Fruit fly (Drosophila melanogaster) whole organism, prepupa: Measurements from ENCODE around the gene mAcon1.

Source experiments
- Blimp-1 ChIP-seq: fragments of 200-800 bp; sonication (Bioruptor generic); optimal IDR thresholded peaks from 3 replicates; lab custom pipeline; 2017; ENCODE audit warnings: missing biosample characterization, missing genetic modification characterization, mild to moderate bottlenecking, moderate library complexity, missing genetic modification reagents
- CG10631 ChIP-seq: fragments of 200-800 bp; sonication (Bioruptor generic); optimal IDR thresholded peaks from 2 replicates; lab custom pipeline; 2016; ENCODE audit warnings: missing biosample characterization, missing genetic modification characterization
- CG10669 ChIP-seq: fragments of 200-800 bp; sonication (Bioruptor generic); optimal IDR thresholded peaks from 3 replicates; lab custom pipeline; 2018; ENCODE audit warnings: missing biosample characterization, mild to moderate bottlenecking, missing genetic modification characterization, moderate library complexity
- CG11294 ChIP-seq: fragments of 200-800 bp; sonication (Bioruptor generic); IDR thresholded peaks from 2 replicates; pipeline ENCODE4 v1.3.6; 2022; ENCODE audit warnings: missing biosample characterization, missing genetic modification characterization
- CG11762 ChIP-seq: fragments of 200-800 bp; sonication (Bioruptor generic); optimal IDR thresholded peaks from 3 replicates; lab custom pipeline; 2016; ENCODE audit warnings: missing biosample characterization, missing genetic modification characterization; ENCODE audit not compliant: insufficient read depth
- CG11902 ChIP-seq: fragments of 200-800 bp; sonication (Bioruptor generic); optimal IDR thresholded peaks from 3 replicates; lab custom pipeline; 2016; ENCODE audit warnings: missing biosample characterization, missing genetic modification characterization
- CG15336 ChIP-seq: fragments of 200-800 bp; sonication (Bioruptor generic); IDR thresholded peaks from 2 replicates; pipeline ENCODE4 v1.3.6; 2022; ENCODE audit warnings: missing biosample characterization, missing genetic modification characterization
- CG1621 ChIP-seq: fragments of 200-800 bp; sonication (Bioruptor generic); optimal IDR thresholded peaks from 3 replicates; lab custom pipeline; 2018; ENCODE audit warnings: missing biosample characterization, mild to moderate bottlenecking, missing genetic modification characterization
- CG16779 ChIP-seq: fragments of 200-800 bp; sonication (Bioruptor generic); optimal IDR thresholded peaks from 3 replicates; lab custom pipeline; 2017; ENCODE audit warnings: missing biosample characterization, mild to moderate bottlenecking, missing genetic modification characterization
- CG3032 ChIP-seq: fragments of 200-800 bp; optimal IDR thresholded peaks from 2 replicates; lab custom pipeline; 2019; ENCODE audit warnings: missing biosample characterization, mild to moderate bottlenecking, missing genetic modification characterization, moderate library complexity
- CG31627 ChIP-seq: fragments of 200-800 bp; sonication (Bioruptor generic); optimal IDR thresholded peaks from 3 replicates; lab custom pipeline; 2016; ENCODE audit warnings: missing biosample characterization, missing genetic modification characterization
- CG32006 ChIP-seq: fragments of 200-800 bp; sonication (Bioruptor generic); optimal IDR thresholded peaks from 3 replicates; lab custom pipeline; 2017; ENCODE audit warnings: missing biosample characterization, mild to moderate bottlenecking, missing genetic modification characterization
- CG4318 ChIP-seq: fragments of 200-800 bp; sonication (Bioruptor generic); optimal IDR thresholded peaks from 3 replicates; lab custom pipeline; 2017; ENCODE audit warnings: missing biosample characterization, mild to moderate bottlenecking, missing genetic modification characterization
- CG6163 ChIP-seq: fragments of 200-800 bp; sonication (Bioruptor generic); IDR thresholded peaks from 3 replicates; pipeline ENCODE4 v1.3.6; 2022; ENCODE audit warnings: missing biosample characterization, missing genetic modification characterization
- CG6276 ChIP-seq: fragments of 200-800 bp; sonication (Bioruptor generic); optimal IDR thresholded peaks from 2 replicates; lab custom pipeline; 2017; ENCODE audit warnings: missing biosample characterization, mild to moderate bottlenecking, missing genetic modification characterization
- CG6792 ChIP-seq: fragments of 200-800 bp; sonication (Bioruptor generic); optimal IDR thresholded peaks from 3 replicates; lab custom pipeline; 2016; ENCODE audit warnings: missing biosample characterization, missing genetic modification characterization
- CG6808 ChIP-seq: fragments of 200-800 bp; sonication (Bioruptor generic); optimal IDR thresholded peaks from 3 replicates; lab custom pipeline; 2017; ENCODE audit warnings: missing biosample characterization, missing genetic modification characterization, mild to moderate bottlenecking, moderate library complexity, missing genetic modification reagents
- CG6854 ChIP-seq: fragments of 200-800 bp; sonication (Bioruptor generic); optimal IDR thresholded peaks from 2 replicates; lab custom pipeline; 2017; ENCODE audit warnings: missing biosample characterization, mild to moderate bottlenecking, missing genetic modification characterization
- CG7368 ChIP-seq: fragments of 200-800 bp; sonication (Bioruptor generic); optimal IDR thresholded peaks from 3 replicates; lab custom pipeline; 2016; ENCODE audit warnings: missing biosample characterization, missing genetic modification characterization
- CG8119 ChIP-seq: fragments of 200-800 bp; sonication (Bioruptor generic); IDR thresholded peaks from 3 replicates; pipeline ENCODE4 v1.3.6; 2022; ENCODE audit warnings: missing biosample characterization, missing genetic modification characterization
- CG8319 ChIP-seq: fragments of 200-800 bp; sonication (Bioruptor generic); optimal IDR thresholded peaks from 3 replicates; lab custom pipeline; 2016; ENCODE audit warnings: missing biosample characterization, missing genetic modification characterization
- CG8632 ChIP-seq: fragments of 200-800 bp; sonication (Bioruptor generic); optimal IDR thresholded peaks from 3 replicates; lab custom pipeline; 2016; ENCODE audit warnings: missing biosample characterization, missing genetic modification characterization
- CG9139 ChIP-seq: fragments of 200-800 bp; sonication (Bioruptor generic); optimal IDR thresholded peaks from 3 replicates; lab custom pipeline; 2017; ENCODE audit warnings: missing biosample characterization, mild to moderate bottlenecking, missing genetic modification characterization
- Eip75B ChIP-seq: fragments of 200-800 bp; sonication (Bioruptor generic); optimal IDR thresholded peaks from 3 replicates; lab custom pipeline; 2016; ENCODE audit warnings: missing biosample characterization, missing genetic modification characterization
- Eip78C ChIP-seq: fragments of 200-800 bp; sonication (Bioruptor generic); peaks from one replicate; lab custom pipeline; 2016; ENCODE audit warnings: missing biosample characterization, missing genetic modification characterization
- Ets21C ChIP-seq: fragments of 200-800 bp; sonication (Bioruptor generic); optimal IDR thresholded peaks from 3 replicates; lab custom pipeline; 2016; ENCODE audit warnings: missing biosample characterization, missing genetic modification characterization
- Ets96B ChIP-seq: fragments of 200-800 bp; optimal IDR thresholded peaks from 2 replicates; lab custom pipeline; 2019; ENCODE audit warnings: missing biosample characterization, mild to moderate bottlenecking, missing genetic modification characterization, moderate library complexity
- Hr38 ChIP-seq: sonication (Bioruptor generic); optimal IDR thresholded peaks from 2 replicates; lab custom pipeline; 2016; ENCODE audit warnings: missing biosample characterization, missing genetic modification characterization
- Hr39 ChIP-seq: fragments of 200-800 bp; sonication (Bioruptor generic); optimal IDR thresholded peaks from 2 replicates; lab custom pipeline; 2016; ENCODE audit warnings: missing biosample characterization, missing genetic modification characterization
- Lpt ChIP-seq: fragments of 200-800 bp; sonication (Bioruptor generic); optimal IDR thresholded peaks from 3 replicates; lab custom pipeline; 2016; ENCODE audit warnings: missing biosample characterization, missing genetic modification characterization
- Met ChIP-seq: fragments of 200-800 bp; sonication (Bioruptor generic); optimal IDR thresholded peaks from 3 replicates; lab custom pipeline; 2016; ENCODE audit warnings: missing biosample characterization, missing genetic modification characterization
- OdsH ChIP-seq: fragments of 200-800 bp; sonication (Bioruptor generic); optimal IDR thresholded peaks from 3 replicates; lab custom pipeline; 2016; ENCODE audit warnings: missing biosample characterization, missing genetic modification characterization
- Smox ChIP-seq: fragments of 200-800 bp; sonication (Bioruptor generic); optimal IDR thresholded peaks from 3 replicates; lab custom pipeline; 2016; ENCODE audit warnings: missing biosample characterization, missing genetic modification characterization
- Sox102F ChIP-seq: fragments of 200-800 bp; sonication (Bioruptor generic); optimal IDR thresholded peaks from 2 replicates; lab custom pipeline; 2016; ENCODE audit warnings: missing biosample characterization, mild to moderate bottlenecking, missing genetic modification characterization
- Sox14 ChIP-seq: fragments of 200-800 bp; sonication (Bioruptor generic); optimal IDR thresholded peaks from 3 replicates; lab custom pipeline; 2016; ENCODE audit warnings: missing biosample characterization, missing genetic modification characterization
- Sox15 ChIP-seq: fragments of 200-800 bp; sonication (Bioruptor generic); optimal IDR thresholded peaks from 3 replicates; lab custom pipeline; 2016; ENCODE audit warnings: missing biosample characterization, missing genetic modification characterization
- achi ChIP-seq: fragments of 200-800 bp; sonication (Bioruptor generic); optimal IDR thresholded peaks from 3 replicates; lab custom pipeline; 2016; ENCODE audit warnings: missing biosample characterization, missing genetic modification characterization
- acj6 ChIP-seq: fragments of 200-800 bp; sonication (Bioruptor generic); optimal IDR thresholded peaks from 3 replicates; lab custom pipeline; 2016; ENCODE audit warnings: missing biosample characterization, missing genetic modification characterization
- cyc ChIP-seq: fragments of 200-800 bp; sonication (Bioruptor generic); optimal IDR thresholded peaks from 3 replicates; lab custom pipeline; 2016; ENCODE audit warnings: missing biosample characterization, missing genetic modification characterization
- dsx ChIP-seq: fragments of 200-800 bp; optimal IDR thresholded peaks from 3 replicates; lab custom pipeline; 2019; ENCODE audit warnings: missing biosample characterization, mild to moderate bottlenecking, missing genetic modification characterization, moderate library complexity; ENCODE audit not compliant: poor library complexity, severe bottlenecking
- eg ChIP-seq: fragments of 200-800 bp; sonication (Bioruptor generic); IDR thresholded peaks from 3 replicates; pipeline ENCODE4 v1.3.6; 2022; ENCODE audit warnings: missing biosample characterization, missing genetic modification characterization
- esn ChIP-seq: fragments of 200-800 bp; sonication (Bioruptor generic); optimal IDR thresholded peaks from 2 replicates; lab custom pipeline; 2016; ENCODE audit warnings: missing biosample characterization, mild to moderate bottlenecking, missing genetic modification characterization, moderate library complexity
- lz ChIP-seq: fragments of 200-800 bp; sonication (Bioruptor generic); optimal IDR thresholded peaks from 3 replicates; lab custom pipeline; 2016; ENCODE audit warnings: missing biosample characterization, missing genetic modification characterization
- net ChIP-seq: fragments of 200-800 bp; sonication (Bioruptor generic); optimal IDR thresholded peaks from 3 replicates; lab custom pipeline; 2016; ENCODE audit warnings: missing biosample characterization, missing genetic modification characterization
- pdm3 ChIP-seq: fragments of 200-800 bp; sonication (Bioruptor generic); optimal IDR thresholded peaks from 3 replicates; lab custom pipeline; 2016; ENCODE audit warnings: missing biosample characterization, missing genetic modification characterization
- salr ChIP-seq, 2 experiments: fragments of 200-800 bp; sonication (Bioruptor generic); optimal IDR thresholded peaks; 3 replicates each; lab custom pipeline; 2016 to 2018; ENCODE audit warnings: missing biosample characterization in 2 of 2, missing genetic modification characterization in 2 of 2, mild to moderate bottlenecking in 1 of 2
- spab ChIP-seq: fragments of 200-800 bp; sonication (Bioruptor generic); optimal IDR thresholded peaks from 2 replicates; lab custom pipeline; 2017; ENCODE audit warnings: missing biosample characterization, mild to moderate bottlenecking, missing genetic modification characterization, missing genetic modification reagents
- svp ChIP-seq: fragments of 200-800 bp; sonication (Bioruptor generic); peaks from one replicate; lab custom pipeline; 2016; ENCODE audit warnings: missing biosample characterization, missing genetic modification characterization
- topi ChIP-seq: fragments of 200-800 bp; sonication (Bioruptor generic); optimal IDR thresholded peaks from 3 replicates; lab custom pipeline; 2016; ENCODE audit warnings: missing biosample characterization, missing genetic modification characterization
- vri ChIP-seq: fragments of 200-800 bp; sonication (Bioruptor generic); optimal IDR thresholded peaks from 3 replicates; lab custom pipeline; 2016; ENCODE audit warnings: missing biosample characterization, mild to moderate bottlenecking, missing genetic modification characterization

The mAcon1 gene

DNA sequence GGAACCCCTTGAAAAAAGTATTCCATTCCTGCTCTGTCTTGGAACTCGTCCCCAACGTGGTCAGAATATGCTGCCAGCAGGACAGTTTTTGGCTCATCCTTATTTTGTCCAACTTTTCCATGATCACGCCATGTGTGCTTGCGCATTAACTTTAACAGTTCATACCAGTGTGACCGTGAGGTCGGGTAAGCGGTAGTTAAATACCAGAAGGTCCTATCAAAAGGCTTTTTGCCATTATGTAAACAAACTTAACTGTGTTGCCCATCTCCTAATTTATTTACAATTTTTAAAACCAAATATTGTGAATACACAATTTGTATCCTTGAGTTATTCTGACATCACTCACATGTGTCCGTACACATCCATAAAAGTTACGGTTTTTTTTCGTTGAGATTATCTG is 20.1 kb upstream of the mAcon1 start, which contains the start of gene del:
Gene del (minus strand): TSS at position 305 of the 400 bp plus-strand sequence.
- TF ChIP-seq Lpt (GFP tag; lab: Kevin White, UChicago) = no peak
- TF ChIP-seq CG1621 (tag; lab: Kevin White, UChicago) = no peak
- TF ChIP-seq Hr38 (GFP tag; lab: Kevin White, UChicago) = no peak
- no peak for TF ChIP-seq achi (GFP tag; lab: Kevin White, UChicago)
- TF ChIP-seq, all 60 proteins: peak for 0

DNA sequence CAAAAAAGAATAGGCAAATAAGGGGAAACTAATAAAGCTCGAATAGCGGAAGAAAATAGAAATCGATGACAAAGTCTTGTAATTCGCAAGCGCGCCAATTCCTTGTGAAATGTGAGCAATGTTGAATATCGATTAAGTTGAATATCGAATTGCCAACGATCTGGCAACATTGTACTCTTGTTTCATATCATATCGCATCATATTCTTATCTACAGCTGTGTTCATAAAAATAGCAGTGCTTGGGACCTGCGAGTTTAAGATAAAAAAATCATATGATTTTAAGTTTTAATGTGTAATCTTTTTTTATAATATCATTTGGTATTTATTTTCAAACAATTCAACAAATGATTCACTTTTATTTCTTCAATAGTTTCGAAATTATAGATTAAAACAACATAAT is 19.3 kb upstream of the mAcon1 start:
- TF ChIP-seq cyc (GFP tag; lab: Kevin White, UChicago) (peak; percentile 16), CG10631 (GFP tag; lab: Kevin White, UChicago) (peak; percentile 40), CG11762 (GFP tag; lab: Kevin White, UChicago) (no peak), Sox15 (no peak), CG16779 (tag; lab: Kevin White, UChicago) (no peak), CG8319 (GFP tag; lab: Kevin White, UChicago) (no peak), Sox14 (GFP tag; lab: Kevin White, UChicago) (no peak), CG6792 (GFP tag; lab: Kevin White, UChicago) (no peak), Hr38 (GFP tag; lab: Kevin White, UChicago) (no peak), Eip75B (GFP tag; lab: Kevin White, UChicago) (no peak), CG4318 (GFP tag; lab: Kevin White, UChicago) (no peak), CG6276 (no peak), CG6163 (peak; percentile 71; the same call in 2 of the 3 replicates), eg (GFP tag; lab: Robert Waterston, UW) (no peak), Eip78C (GFP tag; lab: Kevin White, UChicago) (no peak), Smox (GFP tag; lab: Kevin White, UChicago) (no peak), salr (GFP tag; optimal IDR thresholded peaks at IDR 0.05; lab: Kevin White, UChicago) (no peak), CG6854 (GFP tag; lab: Kevin White, UChicago) (no peak), Ets21C (GFP tag; lab: Kevin White, UChicago) (no peak), spab (no peak), CG8119 (GFP tag; lab: Robert Waterston, UW) (no peak; the same call in 2 of the 3 replicates), CG11294 (GFP tag; lab: Robert Waterston, UW) (no peak), CG6808 (GFP tag; lab: Kevin White, UChicago) (no peak), svp (no peak), Sox102F (GFP tag; lab: Kevin White, UChicago) (no peak), CG8632 (GFP tag; lab: Kevin White, UChicago) (no peak), acj6 (GFP tag; lab: Kevin White, UChicago) (peak; percentile 20), OdsH (GFP tag; lab: Kevin White, UChicago) (no peak), pdm3 (no peak), topi (GFP tag; lab: Kevin White, UChicago) (peak; percentile 33), CG9139 (no peak), Ets96B (peak; percentile 53), CG31627 (peak; percentile 27), vri (GFP tag; lab: Kevin White, UChicago) (no peak), CG7368 (GFP tag; lab: Kevin White, UChicago) (no peak), CG11902 (GFP tag; lab: Kevin White, UChicago) (no peak), esn (GFP tag; lab: Kevin White, UChicago) (peak; percentile 43), Hr39 (GFP tag; lab: Kevin White, UChicago) (no peak), CG3032 (peak; percentile 35), CG1621 (tag; lab: Kevin White, UChicago) (no peak), net (GFP tag; lab: Kevin White, UChicago) (no peak), CG15336 (GFP tag; lab: Robert Waterston, UW) (peak; percentile 71), Met (GFP tag; lab: Kevin White, UChicago) (no peak), Blimp-1 (GFP tag; lab: Kevin White, UChicago) (no peak), dsx (GFP tag; lab: Kevin White, UChicago) (no peak), Lpt (GFP tag; lab: Kevin White, UChicago) (no peak), CG32006 (GFP tag; lab: Kevin White, UChicago) (no peak), lz (GFP tag; lab: Kevin White, UChicago) (peak; percentile 35), CG10669 (GFP tag; lab: Kevin White, UChicago) (no peak)
